Fruit fly (Drosophila melanogaster) whole organism, embryonic: ENCODE measurements around the gene Rab3GAP1.

ENCODE experiments used
- Aef1 ChIP-seq: fragments of 200-800 bp; sonication (Bioruptor generic); IDR thresholded peaks from 3 replicates; pipeline ENCODE4 v1.3.6; 2022; ENCODE audit warnings: missing biosample characterization, missing genetic modification characterization
- BEAF-32 ChIP-seq: fragments of 200-800 bp; sonication (Bioruptor generic); optimal IDR thresholded peaks from 3 replicates; lab custom pipeline; 2017; ENCODE audit warnings: missing biosample characterization, missing genetic modification characterization, mild to moderate bottlenecking, moderate library complexity, missing genetic modification reagents
- Bdp1 ChIP-seq: fragments of 200-800 bp; sonication (Bioruptor generic); optimal IDR thresholded peaks from 3 replicates; lab custom pipeline; 2016; ENCODE audit warnings: missing biosample characterization, missing genetic modification characterization
- Blimp-1 ChIP-seq: fragments of 200-800 bp; sonication (Bioruptor generic); optimal IDR thresholded peaks from 3 replicates; lab custom pipeline; 2018; ENCODE audit warnings: missing biosample characterization, missing genetic modification characterization, mild to moderate bottlenecking, moderate library complexity, missing genetic modification reagents
- CG10462 ChIP-seq: fragments of 200-800 bp; sonication (Bioruptor generic); optimal IDR thresholded peaks from 2 replicates; lab custom pipeline; 2016; ENCODE audit warnings: missing biosample characterization, missing genetic modification characterization
- CG17385 ChIP-seq: fragments of 200-800 bp; sonication (Bioruptor generic); optimal IDR thresholded peaks from 3 replicates; lab custom pipeline; 2018; ENCODE audit warnings: missing biosample characterization, mild to moderate bottlenecking, missing genetic modification characterization
- CG2678 ChIP-seq: fragments of 200-800 bp; sonication (Bioruptor generic); optimal IDR thresholded peaks from 3 replicates; lab custom pipeline; 2019; ENCODE audit warnings: missing biosample characterization, mild to moderate bottlenecking, missing genetic modification characterization, moderate library complexity
- CG32767 ChIP-seq: fragments of 200-800 bp; sonication (Bioruptor generic); IDR thresholded peaks from 2 replicates; pipeline ENCODE4 v1.3.6; 2022; ENCODE audit warnings: missing biosample characterization, missing genetic modification characterization
- CG34224 ChIP-seq: fragments of 200-800 bp; sonication (Bioruptor generic); IDR thresholded peaks from 3 replicates; pipeline ENCODE4 v1.3.6; 2022; ENCODE audit warnings: missing biosample characterization, missing genetic modification characterization; ENCODE audit not compliant: partially characterized antibody
- CG4424 ChIP-seq: fragments of 200-800 bp; sonication (Bioruptor generic); optimal IDR thresholded peaks from 3 replicates; lab custom pipeline; 2016; ENCODE audit warnings: missing biosample characterization, missing genetic modification characterization
- CG4617 ChIP-seq: fragments of 200-800 bp; sonication (Bioruptor generic); optimal IDR thresholded peaks from 3 replicates; lab custom pipeline; 2016; ENCODE audit warnings: missing biosample characterization, missing genetic modification characterization, borderline replicate concordance
- CG6683 ChIP-seq: fragments of 200-800 bp; sonication (Bioruptor generic); optimal IDR thresholded peaks from 2 replicates; lab custom pipeline; 2017; ENCODE audit warnings: missing biosample characterization, mild to moderate bottlenecking, missing genetic modification characterization, missing genetic modification reagents
- CG8089 ChIP-seq: fragments of 200-800 bp; sonication (Bioruptor generic); optimal IDR thresholded peaks from 3 replicates; lab custom pipeline; 2016; ENCODE audit warnings: missing biosample characterization, missing genetic modification characterization
- CG8290 ChIP-seq, 3 experiments: fragments of 200-800 bp; sonication (Bioruptor generic); optimal IDR thresholded peaks; 2 replicates each; lab custom pipeline; 2016 to 2019; ENCODE audit warnings: missing biosample characterization in 3 of 3, missing genetic modification characterization in 3 of 3, mild to moderate bottlenecking in 2 of 3, moderate library complexity in 1 of 3
- CG8478 ChIP-seq: fragments of >200 bp; optimal IDR thresholded peaks from 2 replicates; lab custom pipeline; 2018
- CG8944 ChIP-seq: fragments of 200-800 bp; sonication (Bioruptor generic); optimal IDR thresholded peaks from 3 replicates; lab custom pipeline; 2016; ENCODE audit warnings: missing biosample characterization, missing genetic modification characterization
- CTCF ChIP-seq: fragments of 200-800 bp; sonication (Bioruptor generic); optimal IDR thresholded peaks from 2 replicates; lab custom pipeline; 2017; ENCODE audit warnings: missing biosample characterization, mild to moderate bottlenecking, missing genetic modification characterization, moderate library complexity
- D19A ChIP-seq: fragments of 200-800 bp; optimal IDR thresholded peaks from 3 replicates; lab custom pipeline; 2019; ENCODE audit warnings: missing biosample characterization, mild to moderate bottlenecking, missing genetic modification characterization, moderate library complexity
- Dad ChIP-seq: fragments of 200-800 bp; sonication (Bioruptor generic); optimal IDR thresholded peaks from 3 replicates; lab custom pipeline; 2016; ENCODE audit warnings: missing biosample characterization, missing genetic modification characterization
- H15 ChIP-seq: fragments of 200-800 bp; sonication (Bioruptor generic); IDR thresholded peaks from 3 replicates; pipeline ENCODE4 v1.3.6; 2022; ENCODE audit warnings: missing biosample characterization, missing genetic modification characterization
- HHEX ChIP-seq: fragments of 200-800 bp; sonication (Bioruptor generic); optimal IDR thresholded peaks from 3 replicates; lab custom pipeline; 2017; ENCODE audit warnings: missing biosample characterization, mild to moderate bottlenecking, missing genetic modification characterization, missing genetic modification reagents
- Hmr ChIP-seq: fragments of 200-800 bp; sonication (Bioruptor generic); optimal IDR thresholded peaks from 3 replicates; lab custom pipeline; 2017; ENCODE audit warnings: mild to moderate bottlenecking, missing biosample characterization, missing genetic modification reagents, missing genetic modification characterization
- Mad ChIP-seq: fragments of 200-800 bp; sonication (Bioruptor generic); optimal IDR thresholded peaks from 2 replicates; lab custom pipeline; 2016; ENCODE audit warnings: missing biosample characterization, missing genetic modification characterization
- Med ChIP-seq: fragments of 200-800 bp; sonication (Bioruptor generic); peaks from one replicate; lab custom pipeline; 2016; ENCODE audit warnings: missing biosample characterization, missing genetic modification characterization, mild to moderate bottlenecking, inconsistent platforms, moderate library complexity
- Nf-YB ChIP-seq: fragments of 200-800 bp; sonication (Bioruptor generic); optimal IDR thresholded peaks from 3 replicates; lab custom pipeline; 2019; ENCODE audit warnings: missing biosample characterization, mild to moderate bottlenecking, missing genetic modification characterization, moderate library complexity
- Nf-YC ChIP-seq: fragments of 200-800 bp; optimal IDR thresholded peaks from 3 replicates; lab custom pipeline; 2019; ENCODE audit warnings: missing biosample characterization, mild to moderate bottlenecking, missing genetic modification characterization, moderate library complexity
- Pdp1 ChIP-seq, 2 experiments: fragments of 200-800 bp; sonication (Bioruptor generic); optimal IDR thresholded peaks; 3 replicates each; lab custom pipeline; 2016; ENCODE audit warnings: missing biosample characterization in 2 of 2, missing genetic modification characterization in 2 of 2, mild to moderate bottlenecking in 1 of 2, moderate library complexity in 1 of 2
- Sox100B ChIP-seq: fragments of 200-800 bp; sonication (Bioruptor generic); optimal IDR thresholded peaks from 3 replicates; lab custom pipeline; 2018; ENCODE audit warnings: missing biosample characterization, mild to moderate bottlenecking, missing genetic modification characterization
- Sox102F ChIP-seq: fragments of 200-800 bp; sonication (Bioruptor generic); optimal IDR thresholded peaks from 2 replicates; lab custom pipeline; 2018; ENCODE audit warnings: missing biosample characterization, mild to moderate bottlenecking, missing genetic modification characterization, moderate library complexity
- Vsx1 ChIP-seq: fragments of 200-800 bp; sonication (Bioruptor generic); optimal IDR thresholded peaks from 2 replicates; lab custom pipeline; 2017; ENCODE audit warnings: missing biosample characterization, mild to moderate bottlenecking, missing genetic modification characterization, missing genetic modification reagents
- amos ChIP-seq: fragments of 200-800 bp; sonication (Bioruptor generic); IDR thresholded peaks from 2 replicates; pipeline ENCODE4 v1.3.6; 2022; ENCODE audit warnings: missing biosample characterization, missing genetic modification characterization; ENCODE audit not compliant: partially characterized antibody
- br ChIP-seq: fragments of >200 bp; optimal IDR thresholded peaks from 2 replicates; lab custom pipeline; 2017
- caup ChIP-seq: fragments of 200-800 bp; sonication (Bioruptor generic); optimal IDR thresholded peaks from 3 replicates; lab custom pipeline; 2017; ENCODE audit warnings: missing biosample characterization, mild to moderate bottlenecking, missing genetic modification characterization, moderate library complexity; ENCODE audit not compliant: severe bottlenecking
- esg ChIP-seq: fragments of 200-800 bp; sonication (Bioruptor generic); conservative IDR thresholded peaks from 2 replicates; pipeline ENCODE4 v1.3.6; 2022; ENCODE audit warnings: missing biosample characterization, missing genetic modification characterization
- ftz-f1 ChIP-seq: fragments of 200-800 bp; sonication (Bioruptor generic); optimal IDR thresholded peaks from 2 replicates; lab custom pipeline; 2016; ENCODE audit warnings: missing biosample characterization, missing genetic modification characterization
- gsb-n ChIP-seq: fragments of 200-800 bp; sonication (Bioruptor generic); optimal IDR thresholded peaks from 3 replicates; lab custom pipeline; 2018; ENCODE audit warnings: missing biosample characterization, mild to moderate bottlenecking, missing genetic modification characterization
- lmd ChIP-seq: fragments of 200-800 bp; sonication (Bioruptor generic); IDR thresholded peaks from 2 replicates; pipeline ENCODE4 v1.3.6; 2022; ENCODE audit warnings: missing biosample characterization, missing genetic modification characterization
- mirr ChIP-seq: fragments of 200-800 bp; sonication (Bioruptor generic); optimal IDR thresholded peaks from 3 replicates; lab custom pipeline; 2018; ENCODE audit warnings: missing biosample characterization, mild to moderate bottlenecking, missing genetic modification characterization
- odd ChIP-seq: fragments of 200-800 bp; sonication (Bioruptor generic); optimal IDR thresholded peaks from 2 replicates; lab custom pipeline; 2017; ENCODE audit warnings: missing biosample characterization, mild to moderate bottlenecking, missing genetic modification characterization
- org-1 ChIP-seq: fragments of 200-800 bp; sonication (Bioruptor generic); optimal IDR thresholded peaks from 2 replicates; lab custom pipeline; 2017; ENCODE audit warnings: missing biosample characterization, missing genetic modification characterization
- pita ChIP-seq: fragments of 200-800 bp; sonication (Bioruptor generic); optimal IDR thresholded peaks from 2 replicates; lab custom pipeline; 2017; ENCODE audit warnings: missing biosample characterization, mild to moderate bottlenecking, missing genetic modification characterization
- sd ChIP-seq: fragments of 200-800 bp; sonication (Bioruptor generic); optimal IDR thresholded peaks from 3 replicates; lab custom pipeline; 2018; ENCODE audit warnings: missing biosample characterization, mild to moderate bottlenecking, missing genetic modification characterization, moderate library complexity
- seq ChIP-seq: fragments of 200-800 bp; sonication (Bioruptor generic); IDR thresholded peaks from 2 replicates; pipeline ENCODE4 v1.3.6; 2022; ENCODE audit warnings: missing biosample characterization, missing genetic modification characterization
- sug ChIP-seq: fragments of 200-800 bp; optimal IDR thresholded peaks from 2 replicates; lab custom pipeline; 2019; ENCODE audit warnings: missing biosample characterization, mild to moderate bottlenecking, missing genetic modification characterization, moderate library complexity
- tll ChIP-seq, 2 experiments: fragments of 200-800 bp in 1 of 2; fragments of >200 bp in 1 of 2; sonication (Bioruptor generic) in 1 of 2; optimal IDR thresholded peaks; 2 replicates each; lab custom pipeline; 2017 to 2019; ENCODE audit warnings: missing biosample characterization in 2 of 2, missing genetic modification characterization in 2 of 2, mild to moderate bottlenecking in 1 of 2, moderate library complexity in 1 of 2
- tna ChIP-seq: fragments of 200-800 bp; sonication (Bioruptor generic); IDR thresholded peaks from 2 replicates; pipeline ENCODE4 v1.3.6; 2022; ENCODE audit warnings: missing biosample characterization, missing genetic modification characterization; ENCODE audit not compliant: partially characterized antibody
- ttk ChIP-seq: fragments of 200-800 bp; sonication (Bioruptor generic); IDR thresholded peaks from 2 replicates; pipeline ENCODE4 v2.1.2; 2022; ENCODE audit warnings: missing biosample characterization, missing genetic modification characterization
- wek ChIP-seq: fragments of 200-800 bp; sonication (Bioruptor generic); optimal IDR thresholded peaks from 3 replicates; lab custom pipeline; 2018; ENCODE audit warnings: missing biosample characterization, mild to moderate bottlenecking, missing genetic modification characterization, moderate library complexity
- yki ChIP-seq: fragments of >200 bp; optimal IDR thresholded peaks from 3 replicates; lab custom pipeline; 2018

The Rab3GAP1 gene

dm6 chr2L:1656835-1657541 is 46.0 kb upstream of the Rab3GAP1 start (continued):
- TF ChIP-seq HHEX (GFP tag; lab: Kevin White, UChicago) (peak; percentile 30), CG10462 (GFP tag; lab: Kevin White, UChicago) (no peak), amos (GFP tag; lab: Robert Waterston, UW) (no peak; the same call in 1 of the 2 replicates), CG6683 (GFP tag; lab: Kevin White, UChicago) (no peak), pita (GFP tag; lab: Kevin White, UChicago) (no peak), CG8478 (lab: Kevin White, UChicago) (no peak), Med (GFP tag; lab: Kevin White, UChicago) (peak; percentile 65), Sox100B (GFP tag; lab: Kevin White, UChicago) (no peak), H15 (GFP tag; lab: Robert Waterston, UW) (no peak), CTCF (GFP tag; lab: Kevin White, UChicago) (peak; percentile 50), CG2678 (tag; lab: Kevin White, UChicago) (peak; percentile 27), CG8290 (GFP tag; optimal IDR thresholded peaks at IDR 0.05; lab: Kevin White, UChicago) (no peak), CG8290 (tag; optimal IDR thresholded peaks at IDR 0.05; lab: Kevin White, UChicago) (peak in 1 of 2 experiments; percentile 59), Sox102F (no peak), sug (tag; lab: Kevin White, UChicago) (peak; percentile 30), sd (tag; lab: Kevin White, UChicago) (peak; percentile 84), ttk (GFP tag; lab: Robert Waterston, UW) (no peak), D19A (no peak), odd (peak; percentile 31), CG4424 (no peak), lmd (no peak), org-1 (GFP tag; lab: Kevin White, UChicago) (no peak), caup (GFP tag; lab: Kevin White, UChicago) (peak; percentile 26), mirr (GFP tag; lab: Kevin White, UChicago) (peak; percentile 58), CG8089 (GFP tag; lab: Kevin White, UChicago) (no peak), Blimp-1 (GFP tag; lab: Kevin White, UChicago) (no peak), CG17385 (GFP tag; lab: Kevin White, UChicago) (no peak), Dad (GFP tag; lab: Kevin White, UChicago) (no peak), Nf-YC (tag; lab: Kevin White, UChicago) (peak; percentile 83), ftz-f1 (GFP tag; lab: Kevin White, UChicago) (peak; percentile 89), CG8944 (no peak), esg (GFP tag; lab: Robert Waterston, UW) (no peak), CG32767 (0 out of 2 replicates have a peak, but pooled peaks have one; percentile 33), BEAF-32 (GFP tag; lab: Kevin White, UChicago) (no peak), gsb-n (no peak), Bdp1 (GFP tag; lab: Kevin White, UChicago) (no peak), CG34224 (GFP tag; lab: Robert Waterston, UW) (0 out of 3 replicates have a peak, but pooled peaks have one; percentile 35), br (lab: Kevin White, UChicago) (no peak), seq (no peak), Vsx1 (peak; percentile 63), tll (GFP tag; optimal IDR thresholded peaks at IDR 0.05; lab: Kevin White, UChicago) (no peak), Nf-YB (GFP tag; lab: Kevin White, UChicago) (peak; percentile 73), wek (GFP tag; lab: Kevin White, UChicago) (no peak), Aef1 (peak; percentile 17; the same call in 1 of the 3 replicates), CG4617 (GFP tag; lab: Kevin White, UChicago) (no peak), Pdp1 (GFP tag; optimal IDR thresholded peaks at IDR 0.05; lab: Kevin White, UChicago) (peak in 1 of 2 experiments; percentile 67), tna (no peak), Hmr (GFP tag; lab: Kevin White, UChicago) (peak; percentile 6), yki (lab: Kevin White, UChicago) (no peak), Mad (GFP tag; lab: Kevin White, UChicago) (no peak)
